Worm (Caenorhabditis elegans): Measurements from ENCODE around the gene ptr-4.

DNA sequence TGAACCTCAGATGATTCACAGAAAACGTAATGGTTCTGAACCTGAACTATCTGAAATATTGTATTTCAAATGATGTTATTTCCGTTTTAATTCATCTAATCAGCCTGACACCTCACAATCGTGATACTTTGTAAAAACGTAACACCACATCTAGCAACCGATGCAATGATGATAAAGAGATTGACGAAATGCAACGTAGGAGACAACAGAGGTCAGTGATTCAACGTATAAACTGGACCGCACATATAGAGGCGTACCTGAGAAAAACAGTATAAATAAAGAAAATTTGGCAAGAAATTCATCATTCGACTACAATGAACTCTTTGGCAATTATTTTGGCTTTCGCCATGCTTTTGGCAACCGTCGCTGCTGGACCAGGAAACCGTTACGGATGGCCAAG, 18.7 kb upstream of the ptr-4 start, which contains the start of gene C45B2.2:
- TF ChIP-seq F37B4.10 (GFP tag; IDR thresholded peaks at IDR 0.05): no peak
- no peak for TF ChIP-seq pbrm-1 (GFP tag; IDR thresholded peaks at IDR 0.05)
- TF ChIP-seq ama-1 (optimal IDR thresholded peaks at IDR 0.05): no peak
- TF ChIP-seq ama-1 (GFP tag; optimal IDR thresholded peaks at IDR 0.05): no peak
- TF ChIP-seq sptf-2 (GFP tag; optimal IDR thresholded peaks at IDR 0.05): no peak
- no peak for TF ChIP-seq snpc-1.3 (tag; optimal IDR thresholded peaks at IDR 0.05; ENCODE audit: insufficient read depth)
- TF ChIP-seq aptf-2 (GFP tag; conservative IDR thresholded peaks at IDR 0.05): no peak
- no peak for TF ChIP-seq unc-130 (GFP tag; optimal IDR thresholded peaks at IDR 0.05)
- no peak for TF ChIP-seq B0261.1 (tag; optimal IDR thresholded peaks at IDR 0.05)
- no peak for TF ChIP-seq hmg-20 (GFP tag; IDR thresholded peaks at IDR 0.05)
- TF ChIP-seq hlh-12 (tag; optimal IDR thresholded peaks at IDR 0.05): no peak
- TF ChIP-seq dpl-1 (GFP tag; optimal IDR thresholded peaks at IDR 0.05): no peak
- no peak for TF ChIP-seq ccch-3 (GFP tag; optimal IDR thresholded peaks at IDR 0.05)
- no peak for TF ChIP-seq sea-2 (GFP tag; IDR thresholded peaks at IDR 0.05)
- TF ChIP-seq Y95B8A.8 (GFP tag; IDR thresholded peaks at IDR 0.05): no peak

Data from whole organism, young adult.